Fruit fly (Drosophila melanogaster) whole organism, embryonic: ENCODE measurements around the gene CG41128.

Experiments used
- ATbp ChIP-seq: fragments of 200-800 bp; sonication (Bioruptor generic); optimal IDR thresholded peaks from 2 replicates; lab custom pipeline; 2017; ENCODE audit warnings: missing biosample characterization, mild to moderate bottlenecking, missing genetic modification characterization, missing genetic modification reagents
- Adf1 ChIP-seq: fragments of 200-800 bp; sonication (Bioruptor generic); IDR thresholded peaks from 2 replicates; pipeline ENCODE4 v1.3.6; 2022; ENCODE audit warnings: missing biosample characterization, missing genetic modification characterization
- Blimp-1 ChIP-seq: fragments of 200-800 bp; sonication (Bioruptor generic); optimal IDR thresholded peaks from 3 replicates; lab custom pipeline; 2018; ENCODE audit warnings: missing biosample characterization, missing genetic modification characterization, mild to moderate bottlenecking, moderate library complexity, missing genetic modification reagents
- CG1024 ChIP-seq: fragments of 200-800 bp; sonication (Bioruptor generic); IDR thresholded peaks from 2 replicates; pipeline ENCODE4 v1.3.6; 2022; ENCODE audit warnings: missing biosample characterization, missing genetic modification characterization
- CG10462 ChIP-seq: fragments of 200-800 bp; sonication (Bioruptor generic); optimal IDR thresholded peaks from 2 replicates; lab custom pipeline; 2016; ENCODE audit warnings: missing biosample characterization, missing genetic modification characterization
- CG11504 ChIP-seq: fragments of 200-800 bp; sonication (Bioruptor generic); optimal IDR thresholded peaks from 3 replicates; lab custom pipeline; 2019; ENCODE audit warnings: missing biosample characterization, mild to moderate bottlenecking, missing genetic modification characterization, moderate library complexity
- CG11723 ChIP-seq: fragments of 200-800 bp; sonication (Bioruptor generic); optimal IDR thresholded peaks from 2 replicates; lab custom pipeline; 2017; ENCODE audit warnings: missing biosample characterization, mild to moderate bottlenecking, missing genetic modification characterization
- CG13894 ChIP-seq: fragments of 200-800 bp; sonication (Bioruptor generic); optimal IDR thresholded peaks from 3 replicates; lab custom pipeline; 2018; ENCODE audit warnings: missing biosample characterization, mild to moderate bottlenecking, missing genetic modification characterization, moderate library complexity
- CG14441 ChIP-seq: fragments of 200-800 bp; sonication (Bioruptor generic); IDR thresholded peaks from 2 replicates; pipeline ENCODE4 v1.3.6; 2022; ENCODE audit warnings: missing biosample characterization, missing genetic modification characterization
- CG1603 ChIP-seq: fragments of 200-800 bp; sonication (Bioruptor generic); optimal IDR thresholded peaks from 2 replicates; lab custom pipeline; 2019; ENCODE audit warnings: missing biosample characterization, mild to moderate bottlenecking, missing genetic modification characterization, moderate library complexity
- CG17802 ChIP-seq: fragments of 200-800 bp; sonication (Bioruptor generic); optimal IDR thresholded peaks from 2 replicates; lab custom pipeline; 2018; ENCODE audit warnings: missing biosample characterization, mild to moderate bottlenecking, missing genetic modification characterization, moderate library complexity
- CG17829 ChIP-seq: fragments of 200-800 bp; optimal IDR thresholded peaks from 2 replicates; lab custom pipeline; 2019; ENCODE audit warnings: missing biosample characterization, mild to moderate bottlenecking, missing genetic modification characterization, moderate library complexity
- CG18262 ChIP-seq: fragments of 200-800 bp; optimal IDR thresholded peaks from 3 replicates; lab custom pipeline; 2019; ENCODE audit warnings: missing biosample characterization, mild to moderate bottlenecking, missing genetic modification characterization, moderate library complexity
- CG30020 ChIP-seq: fragments of 200-800 bp; optimal IDR thresholded peaks from 2 replicates; lab custom pipeline; 2019; ENCODE audit warnings: missing biosample characterization, mild to moderate bottlenecking, missing genetic modification characterization, moderate library complexity
- CG31224 ChIP-seq: fragments of 200-800 bp; sonication (Bioruptor generic); IDR thresholded peaks from 2 replicates; pipeline ENCODE4 v1.3.6; 2022; ENCODE audit warnings: missing biosample characterization, missing genetic modification characterization
- CG6254 ChIP-seq: fragments of 200-800 bp; sonication (Bioruptor generic); optimal IDR thresholded peaks from 3 replicates; lab custom pipeline; 2017; ENCODE audit warnings: mild to moderate bottlenecking, missing biosample characterization, missing genetic modification reagents, missing genetic modification characterization
- CG7357 ChIP-seq: fragments of 200-800 bp; sonication (Bioruptor generic); IDR thresholded peaks from 3 replicates; pipeline ENCODE4 v1.3.6; 2022; ENCODE audit warnings: missing biosample characterization, missing genetic modification characterization
- CG7786 ChIP-seq: fragments of 200-800 bp; sonication (Bioruptor generic); optimal IDR thresholded peaks from 2 replicates; lab custom pipeline; 2016; ENCODE audit warnings: missing biosample characterization, missing genetic modification characterization
- CG8089 ChIP-seq: fragments of 200-800 bp; sonication (Bioruptor generic); optimal IDR thresholded peaks from 3 replicates; lab custom pipeline; 2016; ENCODE audit warnings: missing biosample characterization, missing genetic modification characterization
- D19B ChIP-seq: fragments of 200-800 bp; sonication (Bioruptor generic); optimal IDR thresholded peaks from 2 replicates; lab custom pipeline; 2017; ENCODE audit warnings: missing biosample characterization, mild to moderate bottlenecking, missing genetic modification characterization
- GATAe ChIP-seq: fragments of 200-800 bp; sonication (Bioruptor generic); conservative IDR thresholded peaks from 2 replicates; pipeline ENCODE4 v1.3.6; 2022; ENCODE audit warnings: missing biosample characterization, missing genetic modification characterization
- Hmr ChIP-seq: fragments of 200-800 bp; sonication (Bioruptor generic); optimal IDR thresholded peaks from 3 replicates; lab custom pipeline; 2017; ENCODE audit warnings: mild to moderate bottlenecking, missing biosample characterization, missing genetic modification reagents, missing genetic modification characterization
- Hmx ChIP-seq: fragments of 200-800 bp; sonication (Bioruptor generic); optimal IDR thresholded peaks from 2 replicates; lab custom pipeline; 2016; ENCODE audit warnings: missing biosample characterization, missing genetic modification characterization
- Hr39 ChIP-seq: fragments of >200 bp; optimal IDR thresholded peaks from 2 replicates; lab custom pipeline; 2017
- Max ChIP-seq: fragments of 200-800 bp; sonication (Bioruptor generic); optimal IDR thresholded peaks from 2 replicates; lab custom pipeline; 2016; ENCODE audit warnings: missing biosample characterization, mild to moderate bottlenecking, missing genetic modification characterization
- NK7.1 ChIP-seq: fragments of 200-800 bp; sonication (Bioruptor generic); optimal IDR thresholded peaks from 3 replicates; lab custom pipeline; 2016; ENCODE audit warnings: missing biosample characterization, missing genetic modification characterization
- Rfx ChIP-seq: fragments of 200-800 bp; sonication (Bioruptor generic); IDR thresholded peaks from 2 replicates; pipeline ENCODE4 v1.3.6; 2022; ENCODE audit warnings: missing biosample characterization, missing genetic modification characterization
- Six4 ChIP-seq: fragments of 200-800 bp; sonication (Bioruptor generic); optimal IDR thresholded peaks from 2 replicates; lab custom pipeline; 2016; ENCODE audit warnings: missing biosample characterization, missing genetic modification characterization
- Trl ChIP-seq, 3 experiments: fragments of >200 bp in 2 of 3; fragments of 200-800 bp in 1 of 3; sonication (Bioruptor generic) in 1 of 3; optimal IDR thresholded peaks; 2 replicates in 1 of 3; 3 replicates in 2 of 3; lab custom pipeline; 2016 to 2017; ENCODE audit warnings: missing biosample characterization in 1 of 3, missing genetic modification characterization in 1 of 3
- Usf ChIP-seq: fragments of 200-800 bp; sonication (Bioruptor generic); optimal IDR thresholded peaks from 2 replicates; lab custom pipeline; 2017; ENCODE audit warnings: missing genotype, missing biosample characterization, missing genetic modification characterization
- dm ChIP-seq: fragments of 200-800 bp; sonication (Bioruptor generic); optimal IDR thresholded peaks from 3 replicates; lab custom pipeline; 2016; ENCODE audit warnings: missing biosample characterization, missing genetic modification characterization
- dmrt99B ChIP-seq: fragments of 200-800 bp; sonication (Bioruptor generic); optimal IDR thresholded peaks from 2 replicates; lab custom pipeline; 2018; ENCODE audit warnings: missing biosample characterization, mild to moderate bottlenecking, missing genetic modification characterization, moderate library complexity
- fd96Cb ChIP-seq: fragments of 200-800 bp; sonication (Bioruptor generic); optimal IDR thresholded peaks from 2 replicates; lab custom pipeline; 2018; ENCODE audit warnings: missing biosample characterization, mild to moderate bottlenecking, missing genetic modification characterization, moderate library complexity
- gt ChIP-seq: fragments of 200-800 bp; sonication (Bioruptor generic); IDR thresholded peaks from 2 replicates; pipeline ENCODE4 v1.3.6; 2022; ENCODE audit warnings: missing biosample characterization, missing genetic modification characterization
- hth ChIP-seq: fragments of >200 bp; optimal IDR thresholded peaks from 2 replicates; lab custom pipeline; 2017; ENCODE audit warnings: inconsistent platforms
- inv ChIP-seq: fragments of 200-800 bp; sonication (Bioruptor generic); IDR thresholded peaks from 2 replicates; pipeline ENCODE4 v1.3.6; 2022; ENCODE audit warnings: missing biosample characterization, missing genetic modification characterization; ENCODE audit not compliant: partially characterized antibody
- lola ChIP-seq, 3 experiments: fragments of >200 bp in 2 of 3; fragments of 200-800 bp in 1 of 3; sonication (Bioruptor generic) in 1 of 3; optimal IDR thresholded peaks; 2 replicates each; lab custom pipeline; 2017 to 2019; ENCODE audit warnings: missing biosample characterization in 3 of 3, missing genetic modification characterization in 3 of 3, mild to moderate bottlenecking in 1 of 3, moderate library complexity in 1 of 3
- mam ChIP-seq: fragments of 200-800 bp; sonication (Bioruptor generic); optimal IDR thresholded peaks from 3 replicates; lab custom pipeline; 2016; ENCODE audit warnings: missing biosample characterization, missing genetic modification characterization
- mirr ChIP-seq: fragments of 200-800 bp; sonication (Bioruptor generic); optimal IDR thresholded peaks from 3 replicates; lab custom pipeline; 2018; ENCODE audit warnings: missing biosample characterization, mild to moderate bottlenecking, missing genetic modification characterization
- p53 ChIP-seq: fragments of 200-800 bp; sonication (Bioruptor generic); optimal IDR thresholded peaks from 2 replicates; lab custom pipeline; 2016; ENCODE audit warnings: missing biosample characterization, missing genetic modification characterization
- pita ChIP-seq: fragments of 200-800 bp; sonication (Bioruptor generic); optimal IDR thresholded peaks from 2 replicates; lab custom pipeline; 2017; ENCODE audit warnings: missing biosample characterization, mild to moderate bottlenecking, missing genetic modification characterization
- prd ChIP-seq, 3 experiments: fragments of >200 bp in 2 of 3; fragments of 200-800 bp in 1 of 3; sonication (Bioruptor generic) in 1 of 3; optimal IDR thresholded peaks in 2 of 3; IDR thresholded peaks in 1 of 3; 2 replicates in 2 of 3; 3 replicates in 1 of 3; pipeline versions ENCODE4 v1.3.6 to Lab custom; 2017 to 2022; ENCODE audit warnings: missing biosample characterization in 1 of 3, missing genetic modification characterization in 1 of 3
- ssp ChIP-seq: fragments of 200-800 bp; sonication (Bioruptor generic); IDR thresholded peaks from 2 replicates; pipeline ENCODE4 v1.3.6; 2022; ENCODE audit warnings: missing biosample characterization, missing genetic modification characterization
- tx ChIP-seq: fragments of 200-800 bp; sonication (Bioruptor generic); optimal IDR thresholded peaks from 2 replicates; lab custom pipeline; 2016; ENCODE audit warnings: missing biosample characterization, missing genetic modification characterization
- vnd ChIP-seq: fragments of 200-800 bp; sonication (Bioruptor generic); IDR thresholded peaks from 3 replicates; pipeline ENCODE4 v1.3.6; 2022; ENCODE audit warnings: missing biosample characterization, missing genetic modification characterization; ENCODE audit not compliant: partially characterized antibody

The CG41128 gene

dm6 chr3R:3747156-3747555 lies 3.0 kb upstream of the CG41128 start:
- peak; percentile 80 for TF ChIP-seq CG1024 (GFP tag; lab: Robert Waterston, UW)
- peak; percentile 60; the same call in 2 of the 3 replicates for TF ChIP-seq CG7357 (GFP tag; lab: Robert Waterston, UW)
- peak; percentile 94 for TF ChIP-seq ssp (GFP tag; lab: Robert Waterston, UW)

dm6 chr3R:3748563-3749156 lies 1.5 kb upstream of the CG41128 start:
- TF ChIP-seq CG11723 (GFP tag; lab: Kevin White, UChicago) (peak; percentile 41), mam (GFP tag; lab: Kevin White, UChicago) (no peak), CG17829 (tag; lab: Kevin White, UChicago) (no peak), CG30020 (tag; lab: Kevin White, UChicago) (peak; percentile 92), CG1603 (tag; lab: Kevin White, UChicago) (peak; percentile 75), CG7357 (GFP tag; lab: Robert Waterston, UW) (peak; percentile 66; the same call in 2 of the 3 replicates), NK7.1 (GFP tag; lab: Kevin White, UChicago) (no peak), Rfx (GFP tag; lab: Robert Waterston, UW) (no peak), mirr (GFP tag; lab: Kevin White, UChicago) (no peak), ssp (GFP tag; lab: Robert Waterston, UW) (peak; percentile 88), CG18262 (tag; lab: Kevin White, UChicago) (no peak), ATbp (GFP tag; lab: Kevin White, UChicago) (no peak), Blimp-1 (no peak), CG6254 (no peak), CG1024 (GFP tag; lab: Robert Waterston, UW) (peak; percentile 71), CG17802 (tag; lab: Kevin White, UChicago) (peak; percentile 79)
- TF ChIP-seq, all 482 proteins: peak for 7

dm6 chr3R:3786708-3787107 lies 36.5 kb downstream of the CG41128 start:
- TF ChIP-seq D19B (GFP tag; lab: Kevin White, UChicago) (no peak), Trl (optimal IDR thresholded peaks at IDR 0.05; lab: Kevin White, UChicago) (no peak), Trl (GFP tag; optimal IDR thresholded peaks at IDR 0.05; lab: Kevin White, UChicago) (no peak), hth (lab: Kevin White, UChicago) (no peak), CG31224 (GFP tag; lab: Robert Waterston, UW) (no peak), CG1603 (tag; lab: Kevin White, UChicago) (peak; percentile 66), ATbp (GFP tag; lab: Kevin White, UChicago) (no peak), CG13894 (tag; lab: Kevin White, UChicago) (no peak), lola (GFP tag; optimal IDR thresholded peaks at IDR 0.05; lab: Kevin White, UChicago) (no peak), CG1024 (GFP tag; lab: Robert Waterston, UW) (0 out of 2 replicates have a peak, but pooled peaks have one; percentile 8), vnd (no peak), Six4 (GFP tag; lab: Kevin White, UChicago) (no peak), Max (GFP tag; lab: Kevin White, UChicago) (no peak), Usf (GFP tag; lab: Kevin White, UChicago) (no peak), Hmx (GFP tag; lab: Kevin White, UChicago) (no peak), inv (no peak), CG11504 (tag; lab: Kevin White, UChicago) (no peak), ssp (GFP tag; lab: Robert Waterston, UW) (peak; percentile 43), Hr39 (no peak), Adf1 (GFP tag; lab: Robert Waterston, UW) (no peak), p53 (GFP tag; lab: Kevin White, UChicago) (no peak), tx (GFP tag; lab: Kevin White, UChicago) (no peak), CG10462 (GFP tag; lab: Kevin White, UChicago) (no peak), CG14441 (GFP tag; lab: Robert Waterston, UW) (no peak), GATAe (GFP tag; lab: Robert Waterston, UW) (no peak), Hmr (no peak), dm (GFP tag; lab: Kevin White, UChicago) (no peak), CG30020 (tag; lab: Kevin White, UChicago) (peak; percentile 85), CG8089 (GFP tag; lab: Kevin White, UChicago) (peak; percentile 76), prd (optimal IDR thresholded peaks at IDR 0.05; lab: Kevin White, UChicago) (no peak), prd (GFP tag; IDR thresholded peaks at IDR 0.05; lab: Robert Waterston, UW) (no peak), dmrt99B (no peak), pita (no peak), CG7786 (GFP tag; lab: Kevin White, UChicago) (no peak), fd96Cb (tag; lab: Kevin White, UChicago) (no peak), gt (no peak)
